Fruit fly (Drosophila melanogaster): ENCODE results near the gene CG8032.

- TF ChIP-seq bsh (GFP tag; optimal IDR thresholded peaks at IDR 0.05) = no peak
- no peak for TF ChIP-seq CG8478 (optimal IDR thresholded peaks at IDR 0.05)
- no peak for TF ChIP-seq CG31388 (GFP tag; optimal IDR thresholded peaks at IDR 0.05)
- no peak for TF ChIP-seq CG14667 (GFP tag; IDR thresholded peaks at IDR 0.05)
- TF ChIP-seq Bdp1 (GFP tag; optimal IDR thresholded peaks at IDR 0.05) = no peak
- no peak for TF ChIP-seq CG14050 (GFP tag; IDR thresholded peaks at IDR 0.05)
- TF ChIP-seq Sin3A (optimal IDR thresholded peaks at IDR 0.05) = no peak
- TF ChIP-seq klu (GFP tag; IDR thresholded peaks at IDR 0.05) = no peak
- TF ChIP-seq CG8765 (GFP tag; IDR thresholded peaks at IDR 0.05) = no peak
- TF ChIP-seq Nf-YC (tag; optimal IDR thresholded peaks at IDR 0.05) = no peak
- TF ChIP-seq pita (GFP tag; optimal IDR thresholded peaks at IDR 0.05) = no peak
- no peak for TF ChIP-seq Max (GFP tag; optimal IDR thresholded peaks at IDR 0.05)
Observed at dm6 chr3R:8704669-8705068, 40.8 kb downstream of the CG8032 start.
